Fruit fly (Drosophila melanogaster) whole organism, adult: ENCODE data around the gene knk.

Source experiments
- CG11617 ChIP-seq: fragments of 200-800 bp; sonication (Bioruptor generic); optimal IDR thresholded peaks from 2 replicates; lab custom pipeline; 2017; ENCODE audit warnings: mild to moderate bottlenecking, missing biosample characterization, missing genetic modification reagents, missing genetic modification characterization
- CG12768 ChIP-seq: fragments of 200-800 bp; sonication (Bioruptor generic); optimal IDR thresholded peaks from 2 replicates; lab custom pipeline; 2017; ENCODE audit warnings: missing biosample characterization, missing genetic modification characterization, mild to moderate bottlenecking, moderate library complexity, missing genetic modification reagents
- CG14711 ChIP-seq: fragments of 200-800 bp; sonication (Bioruptor generic); optimal IDR thresholded peaks from 2 replicates; lab custom pipeline; 2018; ENCODE audit warnings: missing biosample characterization, mild to moderate bottlenecking, missing genetic modification characterization, moderate library complexity
- CG1620 ChIP-seq: fragments of 200-800 bp; sonication (Bioruptor generic); optimal IDR thresholded peaks from 2 replicates; lab custom pipeline; 2016; ENCODE audit warnings: missing biosample characterization, missing genetic modification characterization
- CG33017 ChIP-seq: fragments of 200-800 bp; sonication (Bioruptor generic); optimal IDR thresholded peaks from 2 replicates; lab custom pipeline; 2018; ENCODE audit warnings: missing biosample characterization, mild to moderate bottlenecking, missing genetic modification characterization, moderate library complexity
- CG5204 ChIP-seq: fragments of 200-800 bp; sonication (Bioruptor generic); optimal IDR thresholded peaks from 2 replicates; lab custom pipeline; 2016; ENCODE audit warnings: missing biosample characterization, missing genetic modification characterization
- CG7045 ChIP-seq: fragments of 200-800 bp; sonication (Bioruptor generic); optimal IDR thresholded peaks from 2 replicates; lab custom pipeline; 2017; ENCODE audit warnings: missing biosample characterization, mild to moderate bottlenecking, missing genetic modification characterization
- CG7101 ChIP-seq: fragments of 200-800 bp; sonication (Bioruptor generic); optimal IDR thresholded peaks from 2 replicates; lab custom pipeline; 2018; ENCODE audit warnings: missing biosample characterization, mild to moderate bottlenecking, missing genetic modification characterization, moderate library complexity
- Clk ChIP-seq: fragments of 200-800 bp; sonication (Bioruptor generic); optimal IDR thresholded peaks from 2 replicates; lab custom pipeline; 2017; ENCODE audit warnings: missing biosample characterization, missing genetic modification characterization
- Crg-1 ChIP-seq: fragments of 200-800 bp; sonication (Bioruptor generic); optimal IDR thresholded peaks from 2 replicates; lab custom pipeline; 2016; ENCODE audit warnings: missing biosample characterization, missing genetic modification characterization
- Hr96 ChIP-seq: fragments of 200-800 bp; sonication (Bioruptor generic); optimal IDR thresholded peaks from 2 replicates; lab custom pipeline; 2016; ENCODE audit warnings: missing biosample characterization, missing genetic modification characterization
- Mnt ChIP-seq: fragments of 200-800 bp; sonication (Bioruptor generic); optimal IDR thresholded peaks from 2 replicates; lab custom pipeline; 2016; ENCODE audit warnings: missing biosample characterization, mild to moderate bottlenecking, missing genetic modification characterization
- bab1 ChIP-seq: fragments of 200-800 bp; sonication (Bioruptor generic); optimal IDR thresholded peaks from 3 replicates; lab custom pipeline; 2019; ENCODE audit warnings: missing biosample characterization, mild to moderate bottlenecking, missing genetic modification characterization, moderate library complexity
- cic ChIP-seq: fragments of 200-800 bp; sonication (Bioruptor generic); optimal IDR thresholded peaks from 2 replicates; lab custom pipeline; 2017; ENCODE audit warnings: missing biosample characterization, mild to moderate bottlenecking, missing genetic modification characterization, moderate library complexity
- cnc ChIP-seq, 2 experiments: fragments of >200 bp; optimal IDR thresholded peaks; 2 replicates each; lab custom pipeline; 2017
- kay ChIP-seq: fragments of 200-800 bp; sonication (Bioruptor generic); peaks from one replicate; lab custom pipeline; 2016; ENCODE audit warnings: missing biosample characterization, missing genetic modification characterization, borderline replicate concordance
- ovo ChIP-seq: fragments of 200-800 bp; sonication (Bioruptor generic); optimal IDR thresholded peaks from 2 replicates; lab custom pipeline; 2016; ENCODE audit warnings: missing biosample characterization, missing genetic modification characterization
- pad ChIP-seq: fragments of 200-800 bp; sonication (Bioruptor generic); optimal IDR thresholded peaks from 3 replicates; lab custom pipeline; 2017; ENCODE audit warnings: missing biosample characterization, missing genetic modification characterization, mild to moderate bottlenecking, moderate library complexity, missing genetic modification reagents
- tj ChIP-seq: fragments of 200-800 bp; sonication (Bioruptor generic); optimal IDR thresholded peaks from 3 replicates; lab custom pipeline; 2017; ENCODE audit warnings: missing biosample characterization, mild to moderate bottlenecking, missing genetic modification characterization, moderate library complexity
- toe ChIP-seq: fragments of 200-800 bp; sonication (Bioruptor generic); optimal IDR thresholded peaks from 2 replicates; lab custom pipeline; 2016; ENCODE audit warnings: missing biosample characterization, missing genetic modification characterization

The knk gene

DNA sequence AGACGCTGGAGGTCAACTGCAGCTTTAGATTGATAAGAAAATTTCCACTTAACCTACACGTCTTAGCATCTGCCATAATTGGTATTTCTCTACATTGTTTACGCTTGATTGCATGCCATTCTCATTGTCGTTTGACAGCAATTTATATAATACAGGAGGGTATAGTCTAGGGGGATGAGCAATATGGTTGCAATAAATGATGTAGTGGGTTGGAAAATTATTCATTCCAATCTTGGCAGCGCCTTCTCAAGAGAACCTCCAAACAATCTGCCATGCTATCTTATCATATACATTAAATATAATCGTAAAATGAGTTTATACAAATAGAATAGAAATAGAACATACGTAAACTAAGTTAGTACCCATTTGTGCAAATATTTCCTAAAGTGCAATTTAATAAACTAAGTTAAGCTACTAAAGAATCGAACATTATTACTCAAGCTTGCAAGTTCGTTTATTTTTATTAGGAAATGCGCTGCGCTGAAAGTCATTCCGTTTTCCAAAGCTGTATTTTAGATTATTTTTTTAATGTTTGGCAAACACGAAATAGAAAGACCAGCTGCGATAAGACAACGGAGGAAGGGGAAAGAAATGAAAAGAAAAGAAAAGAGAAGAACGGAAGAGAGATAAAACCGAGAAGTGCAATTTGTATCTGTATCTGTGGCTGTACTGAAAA, 46.9 kb downstream of the knk start:
- no peak for TF ChIP-seq Crg-1 (GFP tag; lab: Kevin White, UChicago)
- TF ChIP-seq CG5204 (GFP tag; lab: Kevin White, UChicago) = no peak
- peak; percentile 0 for TF ChIP-seq CG14711
- no peak for TF ChIP-seq Mnt (GFP tag; lab: Kevin White, UChicago)
- no peak for TF ChIP-seq cnc (optimal IDR thresholded peaks at IDR 0.05; lab: Kevin White, UChicago)
- TF ChIP-seq CG12768 (GFP tag; lab: Kevin White, UChicago) = no peak
- TF ChIP-seq Hr96 = no peak
- TF ChIP-seq CG33017 (tag; lab: Kevin White, UChicago) = no peak
- no peak for TF ChIP-seq pad (GFP tag; lab: Kevin White, UChicago)
- TF ChIP-seq kay (GFP tag; lab: Kevin White, UChicago) = peak; percentile 97
- TF ChIP-seq CG11617 (GFP tag; lab: Kevin White, UChicago) = no peak

DNA sequence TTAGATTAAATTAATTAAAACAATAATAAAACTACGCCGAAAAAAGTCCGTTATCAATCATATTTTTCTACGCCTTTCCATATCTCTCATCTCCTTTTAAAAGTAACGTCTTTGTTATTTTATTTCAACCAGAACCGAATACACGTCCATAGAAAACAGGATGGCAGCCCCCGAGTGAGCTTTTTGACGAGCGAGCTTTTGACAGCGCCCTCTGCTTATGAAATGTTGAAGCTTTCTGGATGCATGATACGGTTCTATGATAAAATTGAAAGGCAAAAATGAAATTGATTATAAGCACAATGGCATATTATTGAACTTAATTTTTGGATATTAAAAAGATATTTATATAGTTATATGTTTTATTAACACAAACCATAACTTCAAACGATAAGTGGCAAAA, 48.8 kb downstream of the knk start:
- TF ChIP-seq Mnt (GFP tag; lab: Kevin White, UChicago) = peak; percentile 9
- peak; percentile 42 for TF ChIP-seq pad (GFP tag; lab: Kevin White, UChicago)
- TF ChIP-seq CG1620 (GFP tag; lab: Kevin White, UChicago) = peak; percentile 19
- TF ChIP-seq CG5204 (GFP tag; lab: Kevin White, UChicago) = no peak
- peak; percentile 36 for TF ChIP-seq bab1
- no peak for TF ChIP-seq Hr96
- no peak for TF ChIP-seq cnc (optimal IDR thresholded peaks at IDR 0.05; lab: Kevin White, UChicago)
- no peak for TF ChIP-seq cic (GFP tag; lab: Kevin White, UChicago)
- no peak for TF ChIP-seq ovo (GFP tag; lab: Kevin White, UChicago)
- TF ChIP-seq toe (GFP tag; lab: Kevin White, UChicago) = no peak
- no peak for TF ChIP-seq tj (GFP tag; lab: Kevin White, UChicago)
- no peak for TF ChIP-seq CG14711
- TF ChIP-seq CG7101 = peak; percentile 27
- peak; percentile 16 for TF ChIP-seq CG33017 (tag; lab: Kevin White, UChicago)
- peak; percentile 74 for TF ChIP-seq kay (GFP tag; lab: Kevin White, UChicago)
- TF ChIP-seq CG11617 (GFP tag; lab: Kevin White, UChicago) = no peak
- no peak for TF ChIP-seq CG12768 (GFP tag; lab: Kevin White, UChicago)
- peak; percentile 30 for TF ChIP-seq Crg-1 (GFP tag; lab: Kevin White, UChicago)
- no peak for TF ChIP-seq CG7045
- TF ChIP-seq Clk (GFP tag; lab: Kevin White, UChicago) = no peak

dm6 chr3R:10075323-10075788, 50.1 kb downstream of the knk start, which contains the start of gene Alp13:
Alp13 (minus strand) TSS chr3R:10075373.
- TF ChIP-seq Mnt (GFP tag; lab: Kevin White, UChicago) = no peak
- TF ChIP-seq Crg-1 (GFP tag; lab: Kevin White, UChicago) = no peak
- TF ChIP-seq Hr96 = peak; percentile 21
- peak; percentile 53 for TF ChIP-seq CG5204 (GFP tag; lab: Kevin White, UChicago)
- TF ChIP-seq CG11617 (GFP tag; lab: Kevin White, UChicago) = peak; percentile 47
- no peak for TF ChIP-seq CG7045
- peak; percentile 49 for TF ChIP-seq CG7101
- TF ChIP-seq cnc (optimal IDR thresholded peaks at IDR 0.05; lab: Kevin White, UChicago) = no peak
- TF ChIP-seq kay (GFP tag; lab: Kevin White, UChicago) = peak; percentile 7
- TF ChIP-seq CG33017 (tag; lab: Kevin White, UChicago) = peak; percentile 62
- TF ChIP-seq toe (GFP tag; lab: Kevin White, UChicago) = no peak
- peak; percentile 25 for TF ChIP-seq cic (GFP tag; lab: Kevin White, UChicago)
- no peak for TF ChIP-seq bab1
- peak; percentile 24 for TF ChIP-seq pad (GFP tag; lab: Kevin White, UChicago)
- no peak for TF ChIP-seq CG14711
- TF ChIP-seq Clk (GFP tag; lab: Kevin White, UChicago) = no peak
- no peak for TF ChIP-seq CG1620 (GFP tag; lab: Kevin White, UChicago)
- no peak for TF ChIP-seq tj (GFP tag; lab: Kevin White, UChicago)
- TF ChIP-seq CG12768 (GFP tag; lab: Kevin White, UChicago) = peak; percentile 35
